Worm (Caenorhabditis elegans): ENCODE results near the gene exp-1.

ce11 chrII:6139484-6139883 is 21.4 kb downstream of the exp-1 start:
- TF ChIP-seq R02D3.7 (tag; optimal IDR thresholded peaks at IDR 0.05): no peak
- TF ChIP-seq lin-1 (GFP tag; IDR thresholded peaks at IDR 0.05): no peak
- TF ChIP-seq ztf-11 (tag; optimal IDR thresholded peaks at IDR 0.05): no peak
- TF ChIP-seq unc-62 (GFP tag; optimal IDR thresholded peaks at IDR 0.05 in 1 of 2): no peak
- no peak for TF ChIP-seq unc-62 (tag; optimal IDR thresholded peaks at IDR 0.05)
- no peak for TF ChIP-seq attf-4 (tag; optimal IDR thresholded peaks at IDR 0.05)
- no peak for TF ChIP-seq D1046.2 (GFP tag; IDR thresholded peaks at IDR 0.05)
- TF ChIP-seq pqm-1 (tag; optimal IDR thresholded peaks at IDR 0.05): no peak
- TF ChIP-seq nhr-76 (tag; optimal IDR thresholded peaks at IDR 0.05): no peak
- TF ChIP-seq lin-13 (GFP tag; optimal IDR thresholded peaks at IDR 0.05): no peak
- no peak for TF ChIP-seq ceh-82 (tag; optimal IDR thresholded peaks at IDR 0.05)
- TF ChIP-seq ceh-44 (GFP tag; IDR thresholded peaks at IDR 0.05): no peak
- TF ChIP-seq daf-12 (tag; optimal IDR thresholded peaks at IDR 0.05): no peak
- peak; percentile 15 for TF ChIP-seq ces-1 (GFP tag; optimal IDR thresholded peaks at IDR 0.05)
- no peak for TF ChIP-seq zfp-2 (tag; optimal IDR thresholded peaks at IDR 0.05)

Data from whole organism, L4 larva.